Fruit fly (Drosophila melanogaster) whole organism, embryonic: ENCODE measurements around the gene CG12182.

Experiments used
- BEAF-32 ChIP-seq: fragments of 200-800 bp; sonication (Bioruptor generic); optimal IDR thresholded peaks from 3 replicates; lab custom pipeline; 2017; ENCODE audit warnings: missing biosample characterization, missing genetic modification characterization, mild to moderate bottlenecking, moderate library complexity, missing genetic modification reagents
- CG11504 ChIP-seq: fragments of 200-800 bp; sonication (Bioruptor generic); optimal IDR thresholded peaks from 3 replicates; lab custom pipeline; 2019; ENCODE audit warnings: missing biosample characterization, mild to moderate bottlenecking, missing genetic modification characterization, moderate library complexity
- CG13287 ChIP-seq: fragments of 200-800 bp; sonication (Bioruptor generic); IDR thresholded peaks from 2 replicates; pipeline ENCODE4 v1.3.6; 2022; ENCODE audit warnings: missing biosample characterization, missing genetic modification characterization; ENCODE audit not compliant: partially characterized antibody
- CG15011 ChIP-seq: fragments of 200-800 bp; sonication (Bioruptor generic); optimal IDR thresholded peaks from 3 replicates; lab custom pipeline; 2018; ENCODE audit warnings: missing biosample characterization, mild to moderate bottlenecking, missing genetic modification characterization
- CG16779 ChIP-seq: fragments of 200-800 bp; sonication (Bioruptor generic); IDR thresholded peaks from 2 replicates; pipeline ENCODE4 v1.3.6; 2022; ENCODE audit warnings: missing biosample characterization, missing genetic modification characterization
- CG2116 ChIP-seq: fragments of 200-800 bp; sonication (Bioruptor generic); optimal IDR thresholded peaks from 3 replicates; lab custom pipeline; 2018; ENCODE audit warnings: missing biosample characterization, mild to moderate bottlenecking, missing genetic modification characterization
- CG2202 ChIP-seq: fragments of 200-800 bp; sonication (Bioruptor generic); optimal IDR thresholded peaks from 2 replicates; lab custom pipeline; 2018; ENCODE audit warnings: missing biosample characterization, mild to moderate bottlenecking, missing genetic modification characterization
- CG34224 ChIP-seq: fragments of 200-800 bp; sonication (Bioruptor generic); IDR thresholded peaks from 3 replicates; pipeline ENCODE4 v1.3.6; 2022; ENCODE audit warnings: missing biosample characterization, missing genetic modification characterization; ENCODE audit not compliant: partially characterized antibody
- CG4328 ChIP-seq: fragments of 200-800 bp; sonication (Bioruptor generic); optimal IDR thresholded peaks from 3 replicates; lab custom pipeline; 2017; ENCODE audit warnings: missing biosample characterization, missing genetic modification reagents, missing genetic modification characterization
- CG5180 ChIP-seq: fragments of 200-800 bp; sonication (Bioruptor generic); optimal IDR thresholded peaks from 3 replicates; lab custom pipeline; 2017; ENCODE audit warnings: missing biosample characterization, missing genetic modification characterization, mild to moderate bottlenecking, moderate library complexity, missing genetic modification reagents
- CG6689 ChIP-seq: fragments of 200-800 bp; sonication (Bioruptor generic); IDR thresholded peaks from 2 replicates; pipeline ENCODE4 v1.3.6; 2022; ENCODE audit warnings: missing biosample characterization, missing genetic modification characterization
- CG7372 ChIP-seq: fragments of 200-800 bp; sonication (Bioruptor generic); IDR thresholded peaks from 2 replicates; pipeline ENCODE4 v1.3.6; 2022; ENCODE audit warnings: missing biosample characterization, missing genetic modification characterization
- CG7556 ChIP-seq: fragments of 200-800 bp; sonication (Bioruptor generic); optimal IDR thresholded peaks from 2 replicates; lab custom pipeline; 2017; ENCODE audit warnings: missing biosample characterization, mild to moderate bottlenecking, missing genetic modification characterization
- CG7928 ChIP-seq: fragments of 200-800 bp; sonication (Bioruptor generic); optimal IDR thresholded peaks from 2 replicates; lab custom pipeline; 2017; ENCODE audit warnings: missing biosample characterization, mild to moderate bottlenecking, missing genetic modification characterization
- CTCF ChIP-seq: fragments of 200-800 bp; sonication (Bioruptor generic); optimal IDR thresholded peaks from 2 replicates; lab custom pipeline; 2017; ENCODE audit warnings: missing biosample characterization, mild to moderate bottlenecking, missing genetic modification characterization, moderate library complexity
- Dek ChIP-seq: fragments of 200-800 bp; sonication (Bioruptor generic); optimal IDR thresholded peaks from 3 replicates; lab custom pipeline; 2019; ENCODE audit warnings: missing biosample characterization, mild to moderate bottlenecking, missing genetic modification characterization, moderate library complexity
- Dll ChIP-seq: fragments of 200-800 bp; sonication (Bioruptor generic); IDR thresholded peaks from 4 replicates; pipeline ENCODE4 v1.3.6; 2022; ENCODE audit warnings: missing biosample characterization, missing genetic modification characterization; ENCODE audit not compliant: partially characterized antibody
- Dp ChIP-seq: fragments of 200-800 bp; sonication (Bioruptor generic); optimal IDR thresholded peaks from 2 replicates; lab custom pipeline; 2018; ENCODE audit warnings: missing biosample characterization, mild to moderate bottlenecking, missing genetic modification characterization, moderate library complexity
- Dref ChIP-seq: fragments of 200-800 bp; sonication (Bioruptor generic); IDR thresholded peaks from 2 replicates; pipeline ENCODE4 v1.3.6; 2022; ENCODE audit warnings: missing biosample characterization, missing genetic modification characterization
- E2f2 ChIP-seq: fragments of 200-800 bp; sonication (Bioruptor generic); IDR thresholded peaks from 2 replicates; pipeline ENCODE4 v1.3.6; 2022; ENCODE audit warnings: missing biosample characterization, missing genetic modification characterization
- ERR ChIP-seq: fragments of 200-800 bp; sonication (Bioruptor generic); optimal IDR thresholded peaks from 2 replicates; lab custom pipeline; 2016; ENCODE audit warnings: missing biosample characterization, missing genetic modification characterization
- Ets65A ChIP-seq: fragments of 200-800 bp; sonication (Bioruptor generic); peaks from one replicate; lab custom pipeline; 2016; ENCODE audit warnings: missing biosample characterization, missing genetic modification characterization
- Fer3 ChIP-seq: fragments of 200-800 bp; sonication (Bioruptor generic); optimal IDR thresholded peaks from 2 replicates; lab custom pipeline; 2018; ENCODE audit warnings: missing biosample characterization, mild to moderate bottlenecking, missing genetic modification characterization, moderate library complexity
- MBD-R2 ChIP-seq: fragments of 200-800 bp; sonication (Bioruptor generic); IDR thresholded peaks from 2 replicates; pipeline ENCODE4 v1.3.6; 2022; ENCODE audit warnings: missing biosample characterization, missing genetic modification characterization
- Med ChIP-seq: fragments of 200-800 bp; sonication (Bioruptor generic); peaks from one replicate; lab custom pipeline; 2016; ENCODE audit warnings: missing biosample characterization, missing genetic modification characterization, mild to moderate bottlenecking, inconsistent platforms, moderate library complexity
- Myb ChIP-seq: fragments of 200-800 bp; sonication (Bioruptor generic); optimal IDR thresholded peaks from 2 replicates; lab custom pipeline; 2016; ENCODE audit warnings: missing biosample characterization, missing genetic modification characterization
- PHDP ChIP-seq: fragments of 200-800 bp; sonication (Bioruptor generic); optimal IDR thresholded peaks from 3 replicates; lab custom pipeline; 2018; ENCODE audit warnings: missing biosample characterization, mild to moderate bottlenecking, missing genetic modification characterization, moderate library complexity
- Scr ChIP-seq: fragments of 200-800 bp; sonication (Bioruptor generic); IDR thresholded peaks from 2 replicates; pipeline ENCODE4 v1.3.6; 2022; ENCODE audit warnings: missing biosample characterization, missing genetic modification characterization; ENCODE audit not compliant: partially characterized antibody
- Xrp1 ChIP-seq: fragments of 200-800 bp; sonication (Bioruptor generic); IDR thresholded peaks from 2 replicates; pipeline ENCODE4 v1.3.6; 2022; ENCODE audit warnings: missing biosample characterization, missing genetic modification characterization
- abd-A ChIP-seq: fragments of 200-800 bp; sonication (Bioruptor generic); optimal IDR thresholded peaks from 3 replicates; lab custom pipeline; 2019; ENCODE audit warnings: missing biosample characterization, mild to moderate bottlenecking, missing genetic modification characterization, moderate library complexity
- ato ChIP-seq: fragments of 200-800 bp; sonication (Bioruptor generic); IDR thresholded peaks from 2 replicates; pipeline ENCODE4 v1.3.6; 2022; ENCODE audit warnings: missing biosample characterization, missing genetic modification characterization; ENCODE audit not compliant: partially characterized antibody
- bbx ChIP-seq: fragments of 200-800 bp; sonication (Bioruptor generic); IDR thresholded peaks from 2 replicates; pipeline ENCODE4 v1.3.6; 2022; ENCODE audit warnings: missing biosample characterization, missing genetic modification characterization; ENCODE audit not compliant: partially characterized antibody
- crp ChIP-seq, 2 experiments: fragments of 200-800 bp; sonication (Bioruptor generic); optimal IDR thresholded peaks; 2 replicates in 1 of 2; 3 replicates in 1 of 2; lab custom pipeline; 2017; ENCODE audit warnings: missing biosample characterization in 2 of 2, missing genetic modification characterization in 2 of 2, mild to moderate bottlenecking in 1 of 2, moderate library complexity in 1 of 2
- dmrt99B ChIP-seq: fragments of 200-800 bp; sonication (Bioruptor generic); optimal IDR thresholded peaks from 2 replicates; lab custom pipeline; 2018; ENCODE audit warnings: missing biosample characterization, mild to moderate bottlenecking, missing genetic modification characterization, moderate library complexity
- gsb-n ChIP-seq: fragments of 200-800 bp; sonication (Bioruptor generic); optimal IDR thresholded peaks from 3 replicates; lab custom pipeline; 2018; ENCODE audit warnings: missing biosample characterization, mild to moderate bottlenecking, missing genetic modification characterization
- hkb ChIP-seq, 2 experiments: fragments of 200-800 bp in 1 of 2; fragments of >200 bp in 1 of 2; sonication (Bioruptor generic) in 1 of 2; IDR thresholded peaks in 1 of 2; optimal IDR thresholded peaks in 1 of 2; 2 replicates each; pipeline versions ENCODE4 v1.3.6 to Lab custom; 2017 to 2022; ENCODE audit warnings: missing biosample characterization in 1 of 2, missing genetic modification characterization in 1 of 2
- lov ChIP-seq, 2 experiments: fragments of 200-800 bp in 1 of 2; fragments of >200 bp in 1 of 2; sonication (Bioruptor generic) in 1 of 2; IDR thresholded peaks in 1 of 2; optimal IDR thresholded peaks in 1 of 2; 2 replicates in 1 of 2; 3 replicates in 1 of 2; pipeline versions ENCODE4 v1.3.6 to Lab custom; 2017 to 2022; ENCODE audit warnings: missing biosample characterization in 1 of 2, missing genetic modification characterization in 1 of 2
- phol ChIP-seq: fragments of 200-800 bp; sonication (Bioruptor generic); optimal IDR thresholded peaks from 3 replicates; lab custom pipeline; 2018; ENCODE audit warnings: missing biosample characterization, mild to moderate bottlenecking, missing genetic modification characterization, moderate library complexity
- pzg ChIP-seq: fragments of 200-800 bp; sonication (Bioruptor generic); optimal IDR thresholded peaks from 3 replicates; lab custom pipeline; 2018; ENCODE audit warnings: missing biosample characterization, mild to moderate bottlenecking, missing genetic modification characterization, moderate library complexity
- sens ChIP-seq: fragments of 200-800 bp; sonication (Bioruptor generic); peaks from one replicate; lab custom pipeline; 2016; ENCODE audit warnings: missing biosample characterization, missing genetic modification characterization
- sima ChIP-seq: fragments of 200-800 bp; sonication (Bioruptor generic); optimal IDR thresholded peaks from 2 replicates; lab custom pipeline; 2016; ENCODE audit warnings: missing biosample characterization, missing genetic modification characterization
- sr ChIP-seq: fragments of 200-800 bp; sonication (Bioruptor generic); IDR thresholded peaks from 3 replicates; pipeline ENCODE4 v1.3.6; 2022; ENCODE audit warnings: missing biosample characterization, missing genetic modification characterization
- stwl ChIP-seq: fragments of 200-800 bp; sonication (Bioruptor generic); optimal IDR thresholded peaks from 3 replicates; lab custom pipeline; 2018; ENCODE audit warnings: missing biosample characterization, mild to moderate bottlenecking, missing genetic modification characterization, moderate library complexity
- tna ChIP-seq: fragments of 200-800 bp; sonication (Bioruptor generic); IDR thresholded peaks from 2 replicates; pipeline ENCODE4 v1.3.6; 2022; ENCODE audit warnings: missing biosample characterization, missing genetic modification characterization; ENCODE audit not compliant: partially characterized antibody
- trem ChIP-seq: fragments of 200-800 bp; optimal IDR thresholded peaks from 3 replicates; lab custom pipeline; 2019; ENCODE audit warnings: missing biosample characterization, mild to moderate bottlenecking, missing genetic modification characterization, moderate library complexity
- tup ChIP-seq: fragments of 200-800 bp; sonication (Bioruptor generic); optimal IDR thresholded peaks from 2 replicates; lab custom pipeline; 2016; ENCODE audit warnings: missing biosample characterization, mild to moderate bottlenecking, missing genetic modification characterization, moderate library complexity
- twi ChIP-seq: fragments of 200-800 bp; optimal IDR thresholded peaks from 2 replicates; lab custom pipeline; 2019; ENCODE audit warnings: missing biosample characterization, mild to moderate bottlenecking, missing genetic modification characterization, moderate library complexity
- unc-4 ChIP-seq: fragments of 200-800 bp; sonication (Bioruptor generic); IDR thresholded peaks from 2 replicates; pipeline ENCODE4 v1.3.6; 2022; ENCODE audit warnings: missing biosample characterization, missing genetic modification characterization; ENCODE audit not compliant: partially characterized antibody
- vvl ChIP-seq: fragments of 200-800 bp; sonication (Bioruptor generic); IDR thresholded peaks from 2 replicates; pipeline ENCODE4 v1.3.6; 2022; ENCODE audit warnings: missing biosample characterization, missing genetic modification characterization

Gene CG12182

dm6 chr3L:2608825-2609224, 9.4 kb upstream of the CG12182 start:
- TF ChIP-seq CG5180 (GFP tag; lab: Kevin White, UChicago): no peak
- TF ChIP-seq vvl (GFP tag; lab: Robert Waterston, UW): no peak
- no peak for TF ChIP-seq lov (optimal IDR thresholded peaks at IDR 0.05; lab: Kevin White, UChicago)
- TF ChIP-seq lov (GFP tag; IDR thresholded peaks at IDR 0.05; lab: Robert Waterston, UW): no peak
- TF ChIP-seq CG11504 (tag; lab: Kevin White, UChicago): no peak
- peak; percentile 43 for TF ChIP-seq phol (tag; lab: Kevin White, UChicago)
- TF ChIP-seq sr (GFP tag; lab: Robert Waterston, UW): no peak
- no peak for TF ChIP-seq CG16779 (GFP tag; lab: Robert Waterston, UW)
- TF ChIP-seq ERR: no peak
- no peak for TF ChIP-seq tup (GFP tag; lab: Kevin White, UChicago)
- no peak for TF ChIP-seq abd-A (tag; lab: Kevin White, UChicago)
- TF ChIP-seq CTCF (GFP tag; lab: Kevin White, UChicago): peak; percentile 51
- no peak for TF ChIP-seq PHDP (tag; lab: Kevin White, UChicago)
- TF ChIP-seq Fer3: no peak
- TF ChIP-seq ato: no peak
- TF ChIP-seq sens (GFP tag; lab: Kevin White, UChicago): peak; percentile 62
- no peak for TF ChIP-seq CG15011 (GFP tag; lab: Kevin White, UChicago)
- TF ChIP-seq CG7372 (GFP tag; lab: Robert Waterston, UW): peak; percentile 82
- no peak for TF ChIP-seq CG7556
- TF ChIP-seq Med (GFP tag; lab: Kevin White, UChicago): no peak
- TF ChIP-seq CG7928 (GFP tag; lab: Kevin White, UChicago): no peak
- no peak for TF ChIP-seq Xrp1 (GFP tag; lab: Robert Waterston, UW)
- TF ChIP-seq CG2202 (tag; lab: Kevin White, UChicago): no peak
- TF ChIP-seq Scr: no peak
- no peak for TF ChIP-seq CG6689 (GFP tag; lab: Robert Waterston, UW)

dm6 chr3L:2600144-2600543, 765 bp upstream of the CG12182 start, which contains the start of gene CG16986:
CG16986 (plus strand) TSS chr3L:2600331.
- TF ChIP-seq stwl (tag; lab: Kevin White, UChicago) (peak; percentile 14), MBD-R2 (GFP tag; lab: Robert Waterston, UW) (peak; percentile 45; the same call in 1 of the 2 replicates), BEAF-32 (peak; percentile 15), hkb (optimal IDR thresholded peaks at IDR 0.05; lab: Kevin White, UChicago) (no peak), hkb (GFP tag; IDR thresholded peaks at IDR 0.05; lab: Robert Waterston, UW) (no peak), Dref (GFP tag; lab: Robert Waterston, UW) (peak; percentile 65), Dp (peak; percentile 11), Myb (GFP tag; lab: Kevin White, UChicago) (peak; percentile 38), sima (GFP tag; lab: Kevin White, UChicago) (no peak), CG2116 (GFP tag; lab: Kevin White, UChicago) (peak; percentile 33), Dek (tag; lab: Kevin White, UChicago) (no peak), gsb-n (tag; lab: Kevin White, UChicago) (no peak), unc-4 (peak; percentile 37; the same call in 1 of the 2 replicates), E2f2 (GFP tag; lab: Robert Waterston, UW) (peak; percentile 31; the same call in 1 of the 2 replicates), Dll (GFP tag; lab: Robert Waterston, UW) (peak; percentile 48; the same call in 3 of the 4 replicates), tna (GFP tag; lab: Robert Waterston, UW) (no peak), Scr (0 out of 2 replicates have a peak, but pooled peaks have one; percentile 24), Ets65A (GFP tag; lab: Kevin White, UChicago) (peak; percentile 61), pzg (GFP tag; lab: Kevin White, UChicago) (peak; percentile 13), twi (no peak), trem (tag; lab: Kevin White, UChicago) (peak; percentile 10), CG13287 (peak; percentile 37; the same call in 1 of the 2 replicates), bbx (0 out of 2 replicates have a peak, but pooled peaks have one; percentile 49), CG4328 (GFP tag; lab: Kevin White, UChicago) (no peak), crp (GFP tag; optimal IDR thresholded peaks at IDR 0.05; lab: Kevin White, UChicago) (peak in 1 of 2 experiments; percentile 82), dmrt99B (tag; lab: Kevin White, UChicago) (no peak), CG34224 (GFP tag; lab: Robert Waterston, UW) (peak; percentile 54; the same call in 1 of the 3 replicates)
